Fruit fly (Drosophila melanogaster) whole organism, pupa: ENCODE data around the gene QIL1.

Experiments used
- CG13204 ChIP-seq: fragments of 200-800 bp; sonication (Bioruptor generic); optimal IDR thresholded peaks from 2 replicates; lab custom pipeline; 2018; ENCODE audit warnings: missing biosample characterization, mild to moderate bottlenecking, missing genetic modification characterization, moderate library complexity
- CG17806 ChIP-seq: fragments of 200-800 bp; sonication (Bioruptor generic); optimal IDR thresholded peaks from 2 replicates; lab custom pipeline; 2018; ENCODE audit warnings: missing biosample characterization, mild to moderate bottlenecking, missing genetic modification characterization, moderate library complexity
- CG34367 ChIP-seq: fragments of 200-800 bp; sonication (Bioruptor generic); optimal IDR thresholded peaks from 2 replicates; lab custom pipeline; 2018; ENCODE audit warnings: missing biosample characterization, mild to moderate bottlenecking, missing genetic modification characterization
- CG8159 ChIP-seq: fragments of 200-800 bp; sonication (Bioruptor generic); optimal IDR thresholded peaks from 3 replicates; lab custom pipeline; 2018; ENCODE audit warnings: missing biosample characterization, mild to moderate bottlenecking, missing genetic modification characterization, moderate library complexity
- CG9948 ChIP-seq: fragments of 200-800 bp; sonication (Bioruptor generic); optimal IDR thresholded peaks from 2 replicates; lab custom pipeline; 2018; ENCODE audit warnings: missing biosample characterization, mild to moderate bottlenecking, missing genetic modification characterization, moderate library complexity
- EcR ChIP-seq: fragments of 200-800 bp; sonication (Bioruptor generic); optimal IDR thresholded peaks from 3 replicates; lab custom pipeline; 2019; ENCODE audit warnings: missing biosample characterization, missing genetic modification characterization, mild to moderate bottlenecking, moderate library complexity, missing genetic modification reagents
- Pif1B ChIP-seq: fragments of 200-800 bp; sonication (Bioruptor generic); optimal IDR thresholded peaks from 3 replicates; lab custom pipeline; 2016; ENCODE audit warnings: missing biosample characterization, missing genetic modification characterization
- fd96Ca ChIP-seq: fragments of 200-800 bp; sonication (Bioruptor generic); IDR thresholded peaks from 3 replicates; pipeline ENCODE4 v1.3.6; 2022; ENCODE audit warnings: missing biosample characterization, missing genetic modification characterization
- gl ChIP-seq: fragments of 200-800 bp; sonication (Bioruptor generic); optimal IDR thresholded peaks from 2 replicates; lab custom pipeline; 2018; ENCODE audit warnings: missing biosample characterization, mild to moderate bottlenecking, missing genetic modification characterization

dm6 chr3L:17494541-17494940 is 28.8 kb downstream of the QIL1 start, which contains the start of gene edin:
- TF ChIP-seq CG17806 (tag; lab: Kevin White, UChicago) = no peak
- TF ChIP-seq CG34367 (tag; lab: Kevin White, UChicago) = no peak
- no peak for TF ChIP-seq CG9948 (tag; lab: Kevin White, UChicago)
- no peak for TF ChIP-seq gl (tag; lab: Kevin White, UChicago)
- no peak for TF ChIP-seq CG13204 (GFP tag; lab: Kevin White, UChicago)
- TF ChIP-seq Pif1B (GFP tag; lab: Kevin White, UChicago) = no peak
- TF ChIP-seq EcR (GFP tag; lab: Kevin White, UChicago) = no peak
- TF ChIP-seq fd96Ca (GFP tag; lab: Robert Waterston, UW) = no peak
- TF ChIP-seq CG8159 (tag; lab: Kevin White, UChicago) = no peak
